Worm (Caenorhabditis elegans): ENCODE data around the gene cdk-5.
A peak's percentile ranks its signal among the peaks of the same experiment; 100 is the strongest.

cdk-5 gene

DNA sequence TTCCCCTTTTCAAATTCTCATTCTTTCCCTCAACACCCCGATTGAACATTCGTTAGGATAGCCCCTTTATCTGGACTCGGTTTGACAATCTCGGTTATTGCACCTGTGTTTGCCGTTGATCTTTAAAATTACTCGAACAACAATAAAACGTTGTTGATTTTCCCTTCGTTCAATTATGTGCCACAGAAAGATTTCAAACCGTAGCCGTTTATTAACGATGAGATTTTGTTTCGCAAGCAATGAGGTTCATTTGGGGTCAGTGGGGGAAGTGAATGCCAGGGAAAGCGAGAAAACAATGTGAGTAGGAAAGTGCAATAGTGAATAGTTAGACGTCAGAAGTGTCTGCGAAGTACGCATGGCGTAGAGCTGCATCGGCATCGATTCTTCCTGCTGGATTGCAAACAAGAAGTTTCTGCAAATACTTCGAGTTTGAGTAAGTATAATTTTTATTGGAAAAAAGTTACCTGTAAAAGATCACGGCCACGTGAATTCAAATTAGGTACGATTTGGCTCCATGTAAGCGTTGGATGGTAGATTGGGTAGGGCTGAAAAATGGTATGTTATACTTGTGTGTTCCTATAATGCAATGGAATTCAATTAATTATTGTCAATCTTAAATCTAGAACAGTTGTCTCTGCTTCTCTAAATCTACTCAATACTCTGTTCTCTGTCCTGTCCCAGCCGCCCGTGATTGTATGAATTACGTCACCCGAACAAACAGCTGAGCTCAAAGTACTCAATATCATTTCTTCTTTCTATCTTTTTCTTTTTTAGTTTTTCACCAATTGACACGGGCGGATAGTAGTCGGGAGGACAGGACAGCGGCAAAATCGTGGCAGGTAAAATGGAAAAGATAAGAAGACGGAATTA, 1.4 kb downstream of the cdk-5 start, which contains the start of gene kel-3 (continued):
- TF ChIP-seq rpc-1 (optimal IDR thresholded peaks at IDR 0.05) (no peak), rpc-1 (tag; optimal IDR thresholded peaks at IDR 0.05) (peak; percentile 11), nhr-90 (tag; optimal IDR thresholded peaks at IDR 0.05) (peak; percentile 80), Y53F4B.3 (GFP tag; IDR thresholded peaks at IDR 0.05) (no peak), bed-2 (GFP tag; IDR thresholded peaks at IDR 0.05) (no peak), madf-10 (tag; optimal IDR thresholded peaks at IDR 0.05) (peak; percentile 73), ceh-27 (GFP tag; optimal IDR thresholded peaks at IDR 0.05) (peak; percentile 27), egl-44 (GFP tag; IDR thresholded peaks at IDR 0.05) (0 out of 2 replicates have a peak, but pooled peaks have one; percentile 36), pbrm-1 (GFP tag; IDR thresholded peaks at IDR 0.05) (peak; percentile 86), bed-1 (GFP tag; IDR thresholded peaks at IDR 0.05) (peak; percentile 82; the same call in 1 of the 2 replicates), K11D2.4 (GFP tag; IDR thresholded peaks at IDR 0.05) (peak; percentile 77; the same call in 1 of the 2 replicates), C06A6.2 (GFP tag; conservative IDR thresholded peaks at IDR 0.05) (peak; percentile 73), xnd-1 (tag; optimal IDR thresholded peaks at IDR 0.05) (peak; percentile 33), attf-3 (GFP tag; conservative IDR thresholded peaks at IDR 0.05) (peak; percentile 32; the same call in 1 of the 2 replicates), cebp-1 (GFP tag; IDR thresholded peaks at IDR 0.05) (no peak), cebp-1 (tag; optimal IDR thresholded peaks at IDR 0.05) (peak; percentile 78), B0035.1 (tag; optimal IDR thresholded peaks at IDR 0.05) (peak; percentile 90), atf-7 (tag; optimal IDR thresholded peaks at IDR 0.05) (peak; percentile 81), mcd-1 (GFP tag; IDR thresholded peaks at IDR 0.05) (peak; percentile 74), ztf-25 (GFP tag; IDR thresholded peaks at IDR 0.05) (peak; percentile 80), hlh-26 (GFP tag; conservative IDR thresholded peaks at IDR 0.05) (no peak), unc-62 (GFP tag; optimal IDR thresholded peaks at IDR 0.05) (no peak), ZK185.1 (tag; optimal IDR thresholded peaks at IDR 0.05; ENCODE audit: poor library complexity, severe bottlenecking) (peak; percentile 66), tbx-9 (tag; optimal IDR thresholded peaks at IDR 0.05; ENCODE audit: borderline replicate concordance) (peak; percentile 75), dpl-1 (GFP tag; optimal IDR thresholded peaks at IDR 0.05) (no peak), nfya-1 (tag; optimal IDR thresholded peaks at IDR 0.05; ENCODE audit: borderline replicate concordance, insufficient read depth) (no peak), ceh-91 (GFP tag; IDR thresholded peaks at IDR 0.05) (no peak), lin-54 (GFP tag; optimal IDR thresholded peaks at IDR 0.05) (peak; percentile 86), mxl-1 (tag; optimal IDR thresholded peaks at IDR 0.05) (peak; percentile 75), Y95B8A.8 (GFP tag; IDR thresholded peaks at IDR 0.05) (peak; percentile 90), B0261.1 (tag; optimal IDR thresholded peaks at IDR 0.05) (peak; percentile 38), F23B12.7 (tag; optimal IDR thresholded peaks at IDR 0.05; ENCODE audit: insufficient read depth) (peak; percentile 73), F57A8.1 (GFP tag; optimal IDR thresholded peaks at IDR 0.05) (peak; percentile 39), ccch-3 (GFP tag; optimal IDR thresholded peaks at IDR 0.05) (peak; percentile 42), athp-1 (tag; optimal IDR thresholded peaks at IDR 0.05) (peak; percentile 98), snpc-3.4 (tag; optimal IDR thresholded peaks at IDR 0.05) (peak; percentile 63), ztf-22 (GFP tag; optimal IDR thresholded peaks at IDR 0.05) (peak; percentile 95), ztf-3 (GFP tag; optimal IDR thresholded peaks at IDR 0.05) (peak; percentile 91), madf-8 (GFP tag; conservative IDR thresholded peaks at IDR 0.05) (peak; percentile 20; the same call in 1 of the 2 replicates), nhr-80 (tag; optimal IDR thresholded peaks at IDR 0.05) (peak; percentile 90), ztf-6 (GFP tag; IDR thresholded peaks at IDR 0.05) (no peak; the same call in 1 of the 2 replicates), lin-40 (tag; optimal IDR thresholded peaks at IDR 0.05) (peak; percentile 51), tlf-1 (GFP tag; optimal IDR thresholded peaks at IDR 0.05) (peak; percentile 97), hmg-1.2 (GFP tag; IDR thresholded peaks at IDR 0.05) (peak; percentile 56), ceh-58 (GFP tag; IDR thresholded peaks at IDR 0.05) (peak; percentile 89; the same call in 1 of the 2 replicates), F57C9.4 (tag; optimal IDR thresholded peaks at IDR 0.05) (peak; percentile 92), ztf-26 (tag; optimal IDR thresholded peaks at IDR 0.05) (peak; percentile 77)

All from whole organism, young adult.